Worm (Caenorhabditis elegans): ENCODE measurements around the gene Y9C9A.13.

The Y9C9A.13 gene

DNA sequence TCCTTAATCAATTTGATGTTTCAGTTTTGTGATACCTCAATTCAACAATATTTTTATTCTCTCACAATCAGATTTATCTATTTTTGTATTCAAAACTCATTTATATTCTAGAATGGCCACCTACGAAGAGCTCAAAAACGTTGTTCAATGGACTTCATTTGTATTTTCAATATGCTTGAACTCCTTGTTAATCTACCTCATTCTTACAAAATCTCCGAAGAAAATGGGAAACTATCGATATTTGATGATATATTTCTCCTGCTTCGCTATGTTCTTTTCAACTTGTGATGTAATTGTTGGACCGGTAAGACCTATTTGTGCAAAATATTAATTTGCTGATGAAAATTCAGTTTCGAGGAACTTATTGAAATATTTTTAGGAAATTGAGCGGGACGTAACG, 8.7 kb downstream of the Y9C9A.13 start, which contains the start of gene str-164:
Gene str-164, plus strand, starts transcription at position 113 of the 400 bp plus-strand sequence.
- TF ChIP-seq cnd-1 (tag; optimal IDR thresholded peaks at IDR 0.05) (no peak), unc-62 (GFP tag; optimal IDR thresholded peaks at IDR 0.05) (no peak), drap-1 (GFP tag; optimal IDR thresholded peaks at IDR 0.05) (no peak), nhr-28 (tag; optimal IDR thresholded peaks at IDR 0.05) (no peak), zip-8 (tag; optimal IDR thresholded peaks at IDR 0.05) (no peak), ham-2 (GFP tag; optimal IDR thresholded peaks at IDR 0.05) (no peak), mab-5 (tag; optimal IDR thresholded peaks at IDR 0.05) (no peak), nhr-12 (tag; optimal IDR thresholded peaks at IDR 0.05) (no peak), elt-3 (tag; optimal IDR thresholded peaks at IDR 0.05) (no peak), mep-1 (tag; optimal IDR thresholded peaks at IDR 0.05) (no peak), sem-2 (GFP tag; optimal IDR thresholded peaks at IDR 0.05) (no peak), unc-120 (tag; optimal IDR thresholded peaks at IDR 0.05; ENCODE audit: poor library complexity, severe bottlenecking) (no peak), blmp-1 (tag; optimal IDR thresholded peaks at IDR 0.05) (no peak)

DNA sequence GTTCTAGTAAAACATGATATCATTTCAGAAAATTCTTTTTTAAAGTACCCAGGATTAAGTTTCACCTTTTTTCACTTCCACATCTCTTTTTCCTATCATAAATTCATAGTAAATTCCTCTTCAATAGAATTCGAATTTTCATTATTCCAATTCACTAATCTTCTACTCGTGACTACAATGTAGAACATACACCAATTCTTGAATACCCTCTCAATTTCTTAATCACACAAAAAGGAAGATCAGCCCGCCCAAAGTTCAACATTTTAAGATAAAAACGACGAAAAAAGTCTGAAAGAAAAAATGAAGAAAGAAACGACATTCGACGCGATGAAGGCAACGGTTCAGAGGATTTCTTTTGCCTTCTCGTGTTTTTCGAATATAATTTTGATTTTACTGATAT, 15.4 kb downstream of the Y9C9A.13 start, which contains the start of gene str-163:
Gene str-163, plus strand, starts transcription at position 301 of the 400 bp plus-strand sequence.
- TF ChIP-seq M03D4.4 (tag; optimal IDR thresholded peaks at IDR 0.05): no peak

DNA sequence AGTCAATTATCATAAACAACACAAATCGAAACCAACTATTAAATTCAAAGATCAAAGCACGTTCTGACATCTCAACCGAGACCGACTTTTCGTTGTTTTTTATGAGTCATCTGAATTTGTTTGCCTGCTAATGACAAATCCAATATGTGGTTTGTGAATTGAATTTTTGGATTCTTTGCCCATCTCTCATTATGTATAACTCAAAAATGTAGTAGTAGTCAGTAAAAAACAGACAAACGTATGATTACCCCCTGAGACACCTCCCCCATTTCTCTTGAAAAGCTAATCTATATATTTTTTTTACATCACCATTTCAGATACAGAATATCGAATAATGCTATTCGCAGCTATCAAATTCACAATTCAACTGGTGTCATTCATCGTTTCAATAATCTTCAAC, 23.5 kb downstream of the Y9C9A.13 start, which contains the start of gene str-169:
Gene str-169, plus strand, starts transcription at position 301 of the 400 bp plus-strand sequence.
- TF ChIP-seq drap-1 (GFP tag; optimal IDR thresholded peaks at IDR 0.05) (no peak), unc-39 (tag; optimal IDR thresholded peaks at IDR 0.05) (no peak), unc-120 (tag; optimal IDR thresholded peaks at IDR 0.05; ENCODE audit: poor library complexity, severe bottlenecking) (no peak), lin-32 (GFP tag; optimal IDR thresholded peaks at IDR 0.05) (no peak), snpc-4 (tag; optimal IDR thresholded peaks at IDR 0.05) (no peak), nhr-12 (tag; optimal IDR thresholded peaks at IDR 0.05) (no peak), lsy-2 (tag; optimal IDR thresholded peaks at IDR 0.05) (no peak), nhr-237 (tag; optimal IDR thresholded peaks at IDR 0.05) (no peak), ceh-39 (tag; optimal IDR thresholded peaks at IDR 0.05) (no peak), elt-3 (tag; optimal IDR thresholded peaks at IDR 0.05) (no peak), sem-2 (GFP tag; optimal IDR thresholded peaks at IDR 0.05) (no peak), flh-1 (GFP tag; optimal IDR thresholded peaks at IDR 0.05) (no peak), sptf-1 (tag; optimal IDR thresholded peaks at IDR 0.05) (no peak), ztf-11 (tag; optimal IDR thresholded peaks at IDR 0.05) (no peak), pha-4 (tag; optimal IDR thresholded peaks at IDR 0.05) (no peak), unc-62 (GFP tag; optimal IDR thresholded peaks at IDR 0.05) (no peak), zip-8 (tag; optimal IDR thresholded peaks at IDR 0.05) (no peak), mep-1 (tag; optimal IDR thresholded peaks at IDR 0.05) (no peak)

DNA sequence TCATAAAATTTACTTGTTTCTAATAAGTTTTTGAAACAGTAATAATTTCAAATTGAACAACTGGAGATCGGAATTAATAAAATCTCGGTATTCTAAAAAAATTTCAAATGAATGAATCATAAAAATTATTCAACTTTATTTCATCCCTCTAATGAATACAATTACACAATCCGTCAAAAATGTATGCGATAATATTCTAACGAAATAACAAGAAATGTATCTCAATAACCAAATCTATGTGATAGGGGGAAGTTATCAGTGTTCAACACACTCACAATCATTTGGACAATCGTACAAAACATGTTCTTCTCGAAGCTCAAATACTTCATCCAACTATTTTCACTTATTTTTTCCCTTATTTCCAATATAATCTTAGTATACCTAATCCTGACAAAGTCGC, 27.6 kb downstream of the Y9C9A.13 start, which contains the start of gene Y9C9A.5:
Gene Y9C9A.5, plus strand, starts transcription at position 301 of the 400 bp plus-strand sequence.
- no peak for TF ChIP-seq snpc-4 (tag; optimal IDR thresholded peaks at IDR 0.05)
- no peak for TF ChIP-seq lin-13 (tag; optimal IDR thresholded peaks at IDR 0.05)
- TF ChIP-seq M03D4.4 (tag; optimal IDR thresholded peaks at IDR 0.05): no peak
- no peak for TF ChIP-seq ces-1 (GFP tag; optimal IDR thresholded peaks at IDR 0.05)
- no peak for TF ChIP-seq blmp-1 (tag; optimal IDR thresholded peaks at IDR 0.05)
- no peak for TF ChIP-seq nhr-76 (tag; optimal IDR thresholded peaks at IDR 0.05)
- no peak for TF ChIP-seq elt-1 (tag; optimal IDR thresholded peaks at IDR 0.05; ENCODE audit: borderline replicate concordance, insufficient read depth)
- TF ChIP-seq unc-120 (tag; optimal IDR thresholded peaks at IDR 0.05; ENCODE audit: poor library complexity, severe bottlenecking): no peak
- TF ChIP-seq mls-2 (tag; optimal IDR thresholded peaks at IDR 0.05): no peak
- TF ChIP-seq pha-4 (tag; optimal IDR thresholded peaks at IDR 0.05): no peak
- no peak for TF ChIP-seq bed-3 (GFP tag; optimal IDR thresholded peaks at IDR 0.05)
- TF ChIP-seq mep-1 (tag; optimal IDR thresholded peaks at IDR 0.05): no peak
- no peak for TF ChIP-seq zip-8 (tag; optimal IDR thresholded peaks at IDR 0.05)
- TF ChIP-seq tbx-8 (GFP tag; optimal IDR thresholded peaks at IDR 0.05): no peak
- no peak for TF ChIP-seq elt-3 (tag; optimal IDR thresholded peaks at IDR 0.05)

ce11 chrIV:4938664-4939063, 30.7 kb downstream of the Y9C9A.13 start, which contains the start of gene str-168:
Gene str-168, plus strand, starts transcription at chrIV:4938964.
- TF ChIP-seq M03D4.4 (tag; optimal IDR thresholded peaks at IDR 0.05): no peak
- TF ChIP-seq hlh-1 (tag; optimal IDR thresholded peaks at IDR 0.05): no peak
- TF ChIP-seq elt-3 (tag; optimal IDR thresholded peaks at IDR 0.05): no peak
- no peak for TF ChIP-seq lsy-2 (tag; optimal IDR thresholded peaks at IDR 0.05)
- TF ChIP-seq unc-120 (tag; optimal IDR thresholded peaks at IDR 0.05; ENCODE audit: poor library complexity, severe bottlenecking): no peak
